Worm (Caenorhabditis elegans) whole organism, L1 larva: ENCODE data around the gene C09E8.1.
"Not testable (repeated sequence)": the region's sequence is repeated elsewhere in the genome, so short reads cannot be mapped to it uniquely, and the experiment has no call there.

Source experiments
- C16A3.4 ChIP-seq: fragments of 150-350 bp; optimal IDR thresholded peaks from 2 replicates; lab custom pipeline; 2014; ENCODE audit warnings: missing biosample characterization, missing genetic modification characterization
- ama-1 ChIP-seq: fragments of 150-350 bp; optimal IDR thresholded peaks from 2 replicates; lab custom pipeline; 2014
- ceh-88 ChIP-seq: fragments of 200-800 bp; sonication (Bioruptor generic); IDR thresholded peaks from 2 replicates; pipeline ENCODE4 v1.3.6; 2022; ENCODE audit warnings: missing genetic modification characterization, missing compliant biosample characterization
- ces-1 ChIP-seq: fragments of 150-350 bp; optimal IDR thresholded peaks from 2 replicates; lab custom pipeline; 2014; ENCODE audit warnings: missing biosample characterization, missing genetic modification reagents, missing genetic modification characterization
- efl-1 ChIP-seq, 4 experiments: fragments of 150-350 bp; optimal IDR thresholded peaks in 3 of 4; peaks in 1 of 4; 1 replicate in 1 of 4; 2 replicates in 3 of 4; lab custom pipeline; 2014; ENCODE audit warnings: missing biosample characterization in 2 of 4, missing genetic modification characterization in 2 of 4, missing genetic modification reagents in 2 of 4
- lin-13 ChIP-seq: fragments of 150-350 bp; optimal IDR thresholded peaks from 2 replicates; lab custom pipeline; 2014; ENCODE audit warnings: missing biosample characterization, missing genetic modification reagents, missing genetic modification characterization
- lin-15B ChIP-seq: fragments of 150-350 bp; sonication (generic microtip); optimal IDR thresholded peaks from 3 replicates; lab custom pipeline; 2014; ENCODE audit warnings: missing biosample characterization, missing genetic modification characterization
- nhr-11 ChIP-seq: fragments of 150-350 bp; optimal IDR thresholded peaks from 2 replicates; lab custom pipeline; 2014; ENCODE audit warnings: missing biosample characterization, missing genetic modification characterization
- nhr-76 ChIP-seq: sonication (generic microtip); optimal IDR thresholded peaks from 2 replicates; lab custom pipeline; 2017; ENCODE audit warnings: missing biosample characterization, missing genetic modification characterization
- snpc-4 ChIP-seq: fragments of 150-350 bp; optimal IDR thresholded peaks from 2 replicates; lab custom pipeline; 2014; ENCODE audit warnings: missing biosample characterization, missing genetic modification characterization
- tbx-2 ChIP-seq: sonication (generic microtip); optimal IDR thresholded peaks from 2 replicates; lab custom pipeline; 2016; ENCODE audit warnings: missing genetic modification characterization, missing compliant biosample characterization
- unc-62 ChIP-seq: fragments of 150-350 bp; optimal IDR thresholded peaks from 2 replicates; lab custom pipeline; 2014; ENCODE audit warnings: missing biosample characterization, missing genetic modification reagents, missing genetic modification characterization
- zag-1 ChIP-seq: fragments of 150-350 bp; optimal IDR thresholded peaks from 2 replicates; lab custom pipeline; 2014; ENCODE audit warnings: missing biosample characterization, missing genetic modification characterization
- ztf-11 ChIP-seq, 2 experiments: sonication (generic microtip); optimal IDR thresholded peaks; 2 replicates each; lab custom pipeline; 2016 to 2017; ENCODE audit warnings: missing genetic modification characterization in 2 of 2, missing biosample characterization in 1 of 2, missing compliant biosample characterization in 1 of 2

DNA sequence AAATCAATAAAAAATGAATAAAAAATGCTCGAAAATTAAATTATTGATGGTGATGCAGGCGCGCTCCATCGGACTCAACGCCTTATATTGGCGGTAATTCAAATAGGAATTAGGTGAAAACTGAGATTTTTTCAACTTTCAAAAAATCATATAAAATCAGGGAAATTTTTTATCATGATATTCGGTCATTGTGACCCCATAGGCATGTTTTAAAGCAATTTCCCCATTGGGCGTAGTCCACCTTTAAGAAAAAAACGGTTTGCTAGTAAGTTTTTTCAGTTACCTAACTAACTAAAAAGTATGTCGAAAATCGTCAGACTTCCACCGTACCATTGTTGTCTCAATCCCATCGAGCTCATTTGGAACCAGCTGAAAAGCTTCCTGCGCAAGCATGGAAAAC lies 36.9 kb downstream of the C09E8.1 start, which contains the start of gene W08F4.1:
- not testable (repeated sequence) for TF ChIP-seq zag-1 (tag; lab: Kevin White, UChicago); nhr-11; snpc-4 (tag; lab: Kevin White, UChicago); ztf-11 (tag; optimal IDR thresholded peaks at IDR 0.05; lab: Kevin White, UChicago); tbx-2 (tag; lab: Kevin White, UChicago); lin-13 (GFP tag; lab: Kevin White, UChicago); ceh-88; lin-15B (tag; lab: Kevin White, UChicago); efl-1 (optimal IDR thresholded peaks at IDR 0.05; lab: Kevin White, UChicago); efl-1 (GFP tag; optimal IDR thresholded peaks at IDR 0.05 in 1 of 2; lab: Kevin White, UChicago); C16A3.4 (tag; lab: Kevin White, UChicago); ces-1; ama-1 (lab: Kevin White, UChicago); unc-62 (GFP tag; lab: Kevin White, UChicago); nhr-76 (tag; lab: Kevin White, UChicago)
